Worm (Caenorhabditis elegans): Measurements from ENCODE around the gene gst-35.

- TF ChIP-seq B0310.2 (tag; optimal IDR thresholded peaks at IDR 0.05) (no peak), ama-1 (optimal IDR thresholded peaks at IDR 0.05) (no peak), tbx-37 (GFP tag; conservative IDR thresholded peaks at IDR 0.05) (no peak), ceh-36 (tag; optimal IDR thresholded peaks at IDR 0.05) (no peak), flt-1 (GFP tag; IDR thresholded peaks at IDR 0.05) (no peak), ceh-13 (GFP tag; optimal IDR thresholded peaks at IDR 0.05) (no peak), aly-1 (tag; optimal IDR thresholded peaks at IDR 0.05) (no peak), hmg-4 (GFP tag; optimal IDR thresholded peaks at IDR 0.05) (no peak), hmbx-1 (tag; optimal IDR thresholded peaks at IDR 0.05) (no peak), hnd-1 (tag; optimal IDR thresholded peaks at IDR 0.05) (no peak), pes-1 (GFP tag; IDR thresholded peaks at IDR 0.05) (no peak), tra-4 (tag; optimal IDR thresholded peaks at IDR 0.05) (no peak), tbx-11 (GFP tag; IDR thresholded peaks at IDR 0.05) (no peak)
Measured at ce11 chrII:15209309-15209708, 24.1 kb upstream of the gst-35 start.

Data from whole organism, early embryonic.